Worm (Caenorhabditis elegans): ENCODE measurements around the gene C02F5.2.

The C02F5.2 gene

ce11 chrIII:8249381-8249780, at the start of gene C02F5.2, which contains the start of gene C02F5.10:
TSS of gene C02F5.2 (plus strand) at chrIII:8249619.
TSS of gene C02F5.10 (minus strand) at chrIII:8249481.
- TF ChIP-seq ama-1 (optimal IDR thresholded peaks at IDR 0.05): no peak
- no peak for TF ChIP-seq aly-1 (tag; optimal IDR thresholded peaks at IDR 0.05)
- no peak for TF ChIP-seq tbx-37 (GFP tag; conservative IDR thresholded peaks at IDR 0.05)
- no peak for TF ChIP-seq ets-7 (tag; optimal IDR thresholded peaks at IDR 0.05)
- TF ChIP-seq ceh-13 (GFP tag; optimal IDR thresholded peaks at IDR 0.05): no peak
- TF ChIP-seq tbx-11 (GFP tag; IDR thresholded peaks at IDR 0.05): no peak
- TF ChIP-seq ceh-36 (tag; optimal IDR thresholded peaks at IDR 0.05): no peak
- TF ChIP-seq B0310.2 (tag; optimal IDR thresholded peaks at IDR 0.05): no peak
- TF ChIP-seq sea-1 (GFP tag; conservative IDR thresholded peaks at IDR 0.05): no peak
- TF ChIP-seq tra-4 (tag; optimal IDR thresholded peaks at IDR 0.05): no peak
- no peak for TF ChIP-seq flt-1 (GFP tag; IDR thresholded peaks at IDR 0.05)
- TF ChIP-seq scrt-1 (GFP tag; IDR thresholded peaks at IDR 0.05): no peak
- TF ChIP-seq hmg-4 (GFP tag; optimal IDR thresholded peaks at IDR 0.05): no peak
- TF ChIP-seq hmbx-1 (tag; optimal IDR thresholded peaks at IDR 0.05): no peak
- no peak for TF ChIP-seq pes-1 (GFP tag; IDR thresholded peaks at IDR 0.05)

- TF ChIP-seq ets-7 (tag; optimal IDR thresholded peaks at IDR 0.05) (no peak), scrt-1 (GFP tag; IDR thresholded peaks at IDR 0.05) (no peak), tra-4 (tag; optimal IDR thresholded peaks at IDR 0.05) (no peak), tbx-37 (GFP tag; conservative IDR thresholded peaks at IDR 0.05) (no peak), ceh-36 (tag; optimal IDR thresholded peaks at IDR 0.05) (no peak), ceh-13 (GFP tag; optimal IDR thresholded peaks at IDR 0.05) (no peak), hmg-4 (GFP tag; optimal IDR thresholded peaks at IDR 0.05) (no peak), F13C5.2 (tag; optimal IDR thresholded peaks at IDR 0.05) (no peak), hnd-1 (tag; optimal IDR thresholded peaks at IDR 0.05) (no peak), sea-1 (GFP tag; conservative IDR thresholded peaks at IDR 0.05) (no peak), pes-1 (GFP tag; IDR thresholded peaks at IDR 0.05) (no peak), B0310.2 (tag; optimal IDR thresholded peaks at IDR 0.05) (no peak), hmbx-1 (tag; optimal IDR thresholded peaks at IDR 0.05) (no peak), flt-1 (GFP tag; IDR thresholded peaks at IDR 0.05) (no peak), ama-1 (optimal IDR thresholded peaks at IDR 0.05) (no peak)
Observed at ce11 chrIII:8201117-8201516, 48.3 kb upstream of the C02F5.2 start, which contains the start of gene unc-36. TSS of gene unc-36 (minus strand) at chrIII:8201217.

ce11 chrIII:8201760-8202159, 47.7 kb upstream of the C02F5.2 start:
- TF ChIP-seq ceh-36 (tag; optimal IDR thresholded peaks at IDR 0.05): peak; percentile 0
- TF ChIP-seq ama-1 (optimal IDR thresholded peaks at IDR 0.05): no peak

ce11 chrIII:8202754-8203153, 46.7 kb upstream of the C02F5.2 start, which contains the start of gene snb-5:
TSS of gene snb-5 (plus strand) at chrIII:8203054.
- no peak for TF ChIP-seq scrt-1 (GFP tag; IDR thresholded peaks at IDR 0.05)
- no peak for TF ChIP-seq pes-1 (GFP tag; IDR thresholded peaks at IDR 0.05)
- TF ChIP-seq flt-1 (GFP tag; IDR thresholded peaks at IDR 0.05): no peak
- TF ChIP-seq aly-1 (tag; optimal IDR thresholded peaks at IDR 0.05): no peak
- no peak for TF ChIP-seq ets-7 (tag; optimal IDR thresholded peaks at IDR 0.05)
- no peak for TF ChIP-seq ceh-13 (GFP tag; optimal IDR thresholded peaks at IDR 0.05)
- TF ChIP-seq sea-1 (GFP tag; conservative IDR thresholded peaks at IDR 0.05): no peak
- TF ChIP-seq ama-1 (optimal IDR thresholded peaks at IDR 0.05): no peak
- TF ChIP-seq B0310.2 (tag; optimal IDR thresholded peaks at IDR 0.05): no peak
- no peak for TF ChIP-seq tbx-37 (GFP tag; conservative IDR thresholded peaks at IDR 0.05)
- no peak for TF ChIP-seq F13C5.2 (tag; optimal IDR thresholded peaks at IDR 0.05)
- TF ChIP-seq hmg-4 (GFP tag; optimal IDR thresholded peaks at IDR 0.05): no peak
- no peak for TF ChIP-seq hmbx-1 (tag; optimal IDR thresholded peaks at IDR 0.05)
- TF ChIP-seq tbx-11 (GFP tag; IDR thresholded peaks at IDR 0.05): no peak
- no peak for TF ChIP-seq tra-4 (tag; optimal IDR thresholded peaks at IDR 0.05)
- TF ChIP-seq hnd-1 (tag; optimal IDR thresholded peaks at IDR 0.05): no peak
- no peak for TF ChIP-seq ceh-36 (tag; optimal IDR thresholded peaks at IDR 0.05)

ce11 chrIII:8209775-8210174, 39.6 kb upstream of the C02F5.2 start, which contains the start of gene C30A5.10:
TSS of gene C30A5.10 (minus strand) at chrIII:8209875.
- TF ChIP-seq hmg-4 (GFP tag; optimal IDR thresholded peaks at IDR 0.05) (no peak), ama-1 (optimal IDR thresholded peaks at IDR 0.05) (no peak), aly-1 (tag; optimal IDR thresholded peaks at IDR 0.05) (no peak), hmbx-1 (tag; optimal IDR thresholded peaks at IDR 0.05) (no peak), ets-7 (tag; optimal IDR thresholded peaks at IDR 0.05) (no peak), sea-1 (GFP tag; conservative IDR thresholded peaks at IDR 0.05) (no peak), F13C5.2 (tag; optimal IDR thresholded peaks at IDR 0.05) (no peak), flt-1 (GFP tag; IDR thresholded peaks at IDR 0.05) (no peak), hnd-1 (tag; optimal IDR thresholded peaks at IDR 0.05) (no peak), pes-1 (GFP tag; IDR thresholded peaks at IDR 0.05) (no peak), tbx-11 (GFP tag; IDR thresholded peaks at IDR 0.05) (no peak), tbx-37 (GFP tag; conservative IDR thresholded peaks at IDR 0.05) (no peak), ceh-36 (tag; optimal IDR thresholded peaks at IDR 0.05) (no peak), tra-4 (tag; optimal IDR thresholded peaks at IDR 0.05) (no peak), B0310.2 (tag; optimal IDR thresholded peaks at IDR 0.05) (no peak), scrt-1 (GFP tag; IDR thresholded peaks at IDR 0.05) (no peak), ceh-13 (GFP tag; optimal IDR thresholded peaks at IDR 0.05) (no peak)

ce11 chrIII:8211562-8211961, 37.9 kb upstream of the C02F5.2 start:
- TF ChIP-seq ama-1 (optimal IDR thresholded peaks at IDR 0.05) (no peak), flt-1 (GFP tag; IDR thresholded peaks at IDR 0.05) (no peak), hnd-1 (tag; optimal IDR thresholded peaks at IDR 0.05) (no peak), tbx-11 (GFP tag; IDR thresholded peaks at IDR 0.05) (no peak), hmg-4 (GFP tag; optimal IDR thresholded peaks at IDR 0.05) (no peak), hmbx-1 (tag; optimal IDR thresholded peaks at IDR 0.05) (no peak), F13C5.2 (tag; optimal IDR thresholded peaks at IDR 0.05) (no peak), sea-1 (GFP tag; conservative IDR thresholded peaks at IDR 0.05) (no peak), tra-4 (tag; optimal IDR thresholded peaks at IDR 0.05) (no peak), B0310.2 (tag; optimal IDR thresholded peaks at IDR 0.05) (no peak), ets-7 (tag; optimal IDR thresholded peaks at IDR 0.05) (no peak), ceh-13 (GFP tag; optimal IDR thresholded peaks at IDR 0.05) (no peak), pes-1 (GFP tag; IDR thresholded peaks at IDR 0.05) (no peak), ceh-36 (tag; optimal IDR thresholded peaks at IDR 0.05) (no peak), aly-1 (tag; optimal IDR thresholded peaks at IDR 0.05) (no peak)

ce11 chrIII:8216224-8216623, 33.2 kb upstream of the C02F5.2 start, which contains the start of gene unc-86:
TSS of gene unc-86 (minus strand) at chrIII:8216336.
- TF ChIP-seq ceh-13 (GFP tag; optimal IDR thresholded peaks at IDR 0.05): no peak
